Fruit fly (Drosophila melanogaster) whole organism, embryonic: ENCODE measurements around the gene CG7483.

ENCODE experiments used
- Atf3 ChIP-seq: fragments of 200-800 bp; sonication (Bioruptor generic); optimal IDR thresholded peaks from 3 replicates; lab custom pipeline; 2016; ENCODE audit warnings: missing biosample characterization, missing genetic modification characterization
- Awh ChIP-seq: fragments of 200-800 bp; sonication (Bioruptor generic); IDR thresholded peaks from 2 replicates; pipeline ENCODE4, ENCODE4 v1.3.6; 2022; ENCODE audit warnings: missing biosample characterization, missing genetic modification characterization
- CG10431 ChIP-seq: fragments of 200-800 bp; sonication (Bioruptor generic); optimal IDR thresholded peaks from 3 replicates; lab custom pipeline; 2018; ENCODE audit warnings: missing biosample characterization, mild to moderate bottlenecking, missing genetic modification characterization
- CG10979 ChIP-seq: fragments of 200-800 bp; sonication (Bioruptor generic); optimal IDR thresholded peaks from 2 replicates; lab custom pipeline; 2018; ENCODE audit warnings: missing biosample characterization, mild to moderate bottlenecking, missing genetic modification characterization, moderate library complexity
- CG11093 ChIP-seq: fragments of 200-800 bp; sonication (Bioruptor generic); IDR thresholded peaks from 3 replicates; pipeline ENCODE4 v1.3.6; 2022; ENCODE audit warnings: missing biosample characterization, missing genetic modification characterization
- CG12236 ChIP-seq: fragments of 200-800 bp; sonication (Bioruptor generic); optimal IDR thresholded peaks from 2 replicates; lab custom pipeline; 2016; ENCODE audit warnings: missing biosample characterization, missing genetic modification characterization
- CG13287 ChIP-seq: fragments of 200-800 bp; sonication (Bioruptor generic); IDR thresholded peaks from 2 replicates; pipeline ENCODE4 v1.3.6; 2022; ENCODE audit warnings: missing biosample characterization, missing genetic modification characterization; ENCODE audit not compliant: partially characterized antibody
- CG13624 ChIP-seq: fragments of 200-800 bp; sonication (Bioruptor generic); optimal IDR thresholded peaks from 2 replicates; lab custom pipeline; 2016; ENCODE audit warnings: missing biosample characterization, missing genetic modification characterization
- CG13775 ChIP-seq: fragments of 200-800 bp; sonication (Bioruptor generic); optimal IDR thresholded peaks from 3 replicates; lab custom pipeline; 2017; ENCODE audit warnings: missing biosample characterization, mild to moderate bottlenecking, missing genetic modification characterization
- CG14965 ChIP-seq: fragments of 200-800 bp; sonication (Bioruptor generic); optimal IDR thresholded peaks from 2 replicates; lab custom pipeline; 2016; ENCODE audit warnings: missing biosample characterization, missing genetic modification characterization, borderline replicate concordance
- CG17328 ChIP-seq: fragments of 200-800 bp; sonication (Bioruptor generic); IDR thresholded peaks from 2 replicates; pipeline ENCODE4 v1.3.6; 2022; ENCODE audit warnings: missing biosample characterization, missing genetic modification characterization
- CG1792 ChIP-seq: fragments of 200-800 bp; sonication (Bioruptor generic); optimal IDR thresholded peaks from 2 replicates; lab custom pipeline; 2016; ENCODE audit warnings: missing biosample characterization, missing genetic modification characterization
- CG30431 ChIP-seq: fragments of 200-800 bp; sonication (Bioruptor generic); optimal IDR thresholded peaks from 2 replicates; lab custom pipeline; 2017; ENCODE audit warnings: missing biosample characterization, missing genetic modification characterization
- CG3281 ChIP-seq: fragments of 200-800 bp; sonication (Bioruptor generic); optimal IDR thresholded peaks from 3 replicates; lab custom pipeline; 2017; ENCODE audit warnings: missing biosample characterization, mild to moderate bottlenecking, missing genetic modification characterization
- CG34422 ChIP-seq: fragments of 200-800 bp; sonication (Bioruptor generic); IDR thresholded peaks from 3 replicates; pipeline ENCODE4 v1.3.6; 2022; ENCODE audit warnings: missing biosample characterization, missing genetic modification characterization
- CG3847 ChIP-seq: fragments of 200-800 bp; sonication (Bioruptor generic); IDR thresholded peaks from 2 replicates; pipeline ENCODE4 v1.3.6; 2022; ENCODE audit warnings: missing biosample characterization, missing genetic modification characterization
- CG42726 ChIP-seq: fragments of 200-800 bp; sonication (Bioruptor generic); IDR thresholded peaks from 2 replicates; pipeline ENCODE4 v1.3.6; 2022; ENCODE audit warnings: missing biosample characterization, missing genetic modification characterization; ENCODE audit not compliant: partially characterized antibody
- CG4282 ChIP-seq: fragments of 200-800 bp; sonication (Bioruptor generic); optimal IDR thresholded peaks from 2 replicates; lab custom pipeline; 2016; ENCODE audit warnings: missing biosample characterization, missing genetic modification characterization
- CG43689 ChIP-seq: fragments of 200-800 bp; sonication (Bioruptor generic); IDR thresholded peaks from 2 replicates; pipeline ENCODE4 v1.3.6; 2022; ENCODE audit warnings: missing biosample characterization, missing genetic modification characterization
- CG6683 ChIP-seq: fragments of 200-800 bp; sonication (Bioruptor generic); optimal IDR thresholded peaks from 2 replicates; lab custom pipeline; 2017; ENCODE audit warnings: missing biosample characterization, mild to moderate bottlenecking, missing genetic modification characterization, missing genetic modification reagents
- CG7987 ChIP-seq: fragments of 200-800 bp; sonication (Bioruptor generic); optimal IDR thresholded peaks from 2 replicates; lab custom pipeline; 2018; ENCODE audit warnings: missing biosample characterization, mild to moderate bottlenecking, missing genetic modification characterization, moderate library complexity
- CG8388 ChIP-seq: fragments of 200-800 bp; sonication (Bioruptor generic); optimal IDR thresholded peaks from 2 replicates; lab custom pipeline; 2019; ENCODE audit warnings: missing biosample characterization, mild to moderate bottlenecking, missing genetic modification characterization, moderate library complexity
- CG9817 ChIP-seq: fragments of 200-800 bp; sonication (Bioruptor generic); optimal IDR thresholded peaks from 2 replicates; lab custom pipeline; 2018; ENCODE audit warnings: missing biosample characterization, mild to moderate bottlenecking, missing genetic modification characterization, moderate library complexity
- Dll ChIP-seq: fragments of 200-800 bp; sonication (Bioruptor generic); IDR thresholded peaks from 4 replicates; pipeline ENCODE4 v1.3.6; 2022; ENCODE audit warnings: missing biosample characterization, missing genetic modification characterization; ENCODE audit not compliant: partially characterized antibody
- E2f2 ChIP-seq: fragments of 200-800 bp; sonication (Bioruptor generic); IDR thresholded peaks from 2 replicates; pipeline ENCODE4 v1.3.6; 2022; ENCODE audit warnings: missing biosample characterization, missing genetic modification characterization
- H15 ChIP-seq: fragments of 200-800 bp; sonication (Bioruptor generic); IDR thresholded peaks from 3 replicates; pipeline ENCODE4 v1.3.6; 2022; ENCODE audit warnings: missing biosample characterization, missing genetic modification characterization
- HHEX ChIP-seq: fragments of 200-800 bp; sonication (Bioruptor generic); optimal IDR thresholded peaks from 3 replicates; lab custom pipeline; 2017; ENCODE audit warnings: missing biosample characterization, mild to moderate bottlenecking, missing genetic modification characterization, missing genetic modification reagents
- HLH54F ChIP-seq: fragments of 200-800 bp; sonication (Bioruptor generic); optimal IDR thresholded peaks from 3 replicates; lab custom pipeline; 2016; ENCODE audit warnings: missing biosample characterization, missing genetic modification characterization
- HLHmδ ChIP-seq: fragments of 200-800 bp; sonication (Bioruptor generic); optimal IDR thresholded peaks from 2 replicates; lab custom pipeline; 2018; ENCODE audit warnings: missing biosample characterization, mild to moderate bottlenecking, missing genetic modification characterization, moderate library complexity
- HmgD ChIP-seq: fragments of 200-800 bp; sonication (Bioruptor generic); optimal IDR thresholded peaks from 3 replicates; lab custom pipeline; 2016; ENCODE audit warnings: missing biosample characterization, missing genetic modification characterization
- Med ChIP-seq: fragments of 200-800 bp; sonication (Bioruptor generic); peaks from one replicate; lab custom pipeline; 2016; ENCODE audit warnings: missing biosample characterization, missing genetic modification characterization, mild to moderate bottlenecking, inconsistent platforms, moderate library complexity
- Ravus ChIP-seq: fragments of 200-800 bp; sonication (Bioruptor generic); IDR thresholded peaks from 2 replicates; pipeline ENCODE4 v1.3.6; 2022; ENCODE audit warnings: missing biosample characterization, missing genetic modification characterization
- ara ChIP-seq: fragments of 200-800 bp; sonication (Bioruptor generic); IDR thresholded peaks from 2 replicates; pipeline ENCODE4 v1.3.6; 2022; ENCODE audit warnings: missing biosample characterization, missing genetic modification characterization
- ase ChIP-seq: fragments of 200-800 bp; sonication (Bioruptor generic); IDR thresholded peaks from 3 replicates; pipeline ENCODE4 v1.3.6; 2022; ENCODE audit warnings: missing biosample characterization, missing genetic modification characterization
- az2 ChIP-seq: fragments of 200-800 bp; sonication (Bioruptor generic); optimal IDR thresholded peaks from 3 replicates; lab custom pipeline; 2016; ENCODE audit warnings: missing biosample characterization, missing genetic modification characterization
- br ChIP-seq: fragments of >200 bp; optimal IDR thresholded peaks from 2 replicates; lab custom pipeline; 2017
- chm ChIP-seq: fragments of 200-800 bp; sonication (Bioruptor generic); IDR thresholded peaks from 2 replicates; pipeline ENCODE4 v1.3.6; 2022; ENCODE audit warnings: missing biosample characterization, missing genetic modification characterization
- ci ChIP-seq: fragments of 200-800 bp; sonication (Bioruptor generic); IDR thresholded peaks from 3 replicates; pipeline ENCODE4 v1.3.6; 2022; ENCODE audit warnings: missing biosample characterization, missing genetic modification characterization
- croc ChIP-seq: fragments of 200-800 bp; sonication (Bioruptor generic); conservative IDR thresholded peaks from 3 replicates; pipeline ENCODE4 v1.3.6; 2022; ENCODE audit warnings: missing biosample characterization, missing genetic modification characterization
- da ChIP-seq: fragments of 200-800 bp; sonication (Bioruptor generic); optimal IDR thresholded peaks from 2 replicates; lab custom pipeline; 2016; ENCODE audit warnings: missing biosample characterization, missing genetic modification characterization
- danr ChIP-seq: fragments of 200-800 bp; sonication (Bioruptor generic); IDR thresholded peaks from 2 replicates; pipeline ENCODE4 v1.3.6; 2022; ENCODE audit warnings: missing biosample characterization, missing genetic modification characterization
- dmrt11E ChIP-seq: fragments of 200-800 bp; sonication (Bioruptor generic); optimal IDR thresholded peaks from 3 replicates; lab custom pipeline; 2018; ENCODE audit warnings: missing biosample characterization, mild to moderate bottlenecking, missing genetic modification characterization, moderate library complexity
- hb ChIP-seq: fragments of 200-800 bp; sonication (Bioruptor generic); IDR thresholded peaks from 3 replicates; pipeline ENCODE4 v1.3.6; 2022; ENCODE audit warnings: missing biosample characterization, missing genetic modification characterization; ENCODE audit not compliant: partially characterized antibody
- jumu ChIP-seq: fragments of 200-800 bp; sonication (Bioruptor generic); optimal IDR thresholded peaks from 3 replicates; lab custom pipeline; 2016; ENCODE audit warnings: missing biosample characterization, missing genetic modification characterization
- kni ChIP-seq: fragments of 200-800 bp; sonication (Bioruptor generic); optimal IDR thresholded peaks from 3 replicates; lab custom pipeline; 2017; ENCODE audit warnings: mild to moderate bottlenecking, missing biosample characterization, missing genetic modification reagents, missing genetic modification characterization
- p53 ChIP-seq: fragments of 200-800 bp; sonication (Bioruptor generic); optimal IDR thresholded peaks from 2 replicates; lab custom pipeline; 2016; ENCODE audit warnings: missing biosample characterization, missing genetic modification characterization
- pb ChIP-seq: fragments of 200-800 bp; sonication (Bioruptor generic); optimal IDR thresholded peaks from 3 replicates; lab custom pipeline; 2016; ENCODE audit warnings: missing biosample characterization, missing genetic modification characterization
- sens ChIP-seq: fragments of 200-800 bp; sonication (Bioruptor generic); peaks from one replicate; lab custom pipeline; 2016; ENCODE audit warnings: missing biosample characterization, missing genetic modification characterization
- sima ChIP-seq: fragments of 200-800 bp; sonication (Bioruptor generic); optimal IDR thresholded peaks from 2 replicates; lab custom pipeline; 2016; ENCODE audit warnings: missing biosample characterization, missing genetic modification characterization
- sna ChIP-seq: fragments of 200-800 bp; sonication (Bioruptor generic); IDR thresholded peaks from 2 replicates; pipeline ENCODE4 v1.3.6; 2022; ENCODE audit warnings: missing biosample characterization, missing genetic modification characterization; ENCODE audit not compliant: partially characterized antibody
- ssp ChIP-seq: fragments of 200-800 bp; sonication (Bioruptor generic); IDR thresholded peaks from 2 replicates; pipeline ENCODE4 v1.3.6; 2022; ENCODE audit warnings: missing biosample characterization, missing genetic modification characterization
- zen ChIP-seq: fragments of 200-800 bp; sonication (Bioruptor generic); optimal IDR thresholded peaks from 3 replicates; lab custom pipeline; 2018; ENCODE audit warnings: missing biosample characterization, mild to moderate bottlenecking, missing genetic modification characterization, moderate library complexity

CG7483 gene

DNA sequence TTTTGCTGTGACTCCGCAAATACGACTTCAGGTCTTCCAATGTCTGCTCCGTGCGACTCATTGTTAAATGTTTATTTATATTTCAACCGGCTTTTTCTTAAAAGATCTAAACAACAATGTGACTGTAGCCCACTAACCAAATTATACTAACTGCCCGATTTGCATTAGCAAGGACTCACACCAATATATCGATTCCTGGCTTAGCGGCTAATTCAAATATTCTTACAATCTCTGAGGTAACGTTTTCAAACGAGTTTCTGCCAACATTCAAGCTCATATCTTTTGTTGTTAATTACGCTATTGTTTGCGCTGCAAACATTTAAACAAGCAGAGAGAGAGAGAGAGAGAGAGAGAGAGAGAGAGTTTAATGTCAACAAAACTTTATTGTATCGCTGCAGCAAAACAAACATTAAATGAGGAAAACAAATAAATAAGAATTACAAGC lies 4.5 kb upstream of the CG7483 start, which contains the start of gene tex (continued):
- TF ChIP-seq CG17328 (GFP tag; lab: Robert Waterston, UW) (no peak), sima (GFP tag; lab: Kevin White, UChicago) (no peak), ara (GFP tag; lab: Robert Waterston, UW) (peak; percentile 61), HHEX (GFP tag; lab: Kevin White, UChicago) (peak; percentile 37), CG3281 (GFP tag; lab: Kevin White, UChicago) (no peak), Awh (GFP tag; lab: Robert Waterston, UW) (peak; percentile 88), CG12236 (GFP tag; lab: Kevin White, UChicago) (peak; percentile 52), dmrt11E (tag; lab: Kevin White, UChicago) (peak; percentile 29), ase (GFP tag; lab: Robert Waterston, UW) (no peak), zen (tag; lab: Kevin White, UChicago) (peak; percentile 6), da (no peak), CG30431 (GFP tag; lab: Kevin White, UChicago) (no peak), Med (GFP tag; lab: Kevin White, UChicago) (peak; percentile 84), CG6683 (no peak), CG3847 (GFP tag; lab: Robert Waterston, UW) (no peak), danr (no peak), CG42726 (GFP tag; lab: Robert Waterston, UW) (no peak), CG9817 (tag; lab: Kevin White, UChicago) (no peak), ssp (GFP tag; lab: Robert Waterston, UW) (no peak), Ravus (no peak), CG13775 (GFP tag; lab: Kevin White, UChicago) (no peak), pb (GFP tag; lab: Kevin White, UChicago) (no peak), CG7987 (GFP tag; lab: Kevin White, UChicago) (peak; percentile 78), az2 (no peak), p53 (no peak), HLH54F (GFP tag; lab: Kevin White, UChicago) (no peak), HLHmδ (GFP tag; lab: Kevin White, UChicago) (peak; percentile 77), CG14965 (GFP tag; lab: Kevin White, UChicago) (no peak), kni (peak; percentile 68), Dll (peak; percentile 62; the same call in 3 of the 4 replicates), HmgD (GFP tag; lab: Kevin White, UChicago) (peak; percentile 35), chm (GFP tag; lab: Robert Waterston, UW) (no peak), CG13287 (GFP tag; lab: Robert Waterston, UW) (peak; percentile 67), H15 (no peak), CG11093 (no peak), sens (GFP tag; lab: Kevin White, UChicago) (peak; percentile 94), ci (peak; percentile 65; the same call in 2 of the 3 replicates), CG10431 (peak; percentile 31), CG43689 (GFP tag; lab: Robert Waterston, UW) (no peak), CG10979 (tag; lab: Kevin White, UChicago) (peak; percentile 31), hb (GFP tag; lab: Robert Waterston, UW) (no peak), br (lab: Kevin White, UChicago) (no peak), CG13624 (GFP tag; lab: Kevin White, UChicago) (no peak), croc (GFP tag; lab: Robert Waterston, UW) (no peak), sna (GFP tag; lab: Robert Waterston, UW) (0 out of 2 replicates have a peak, but pooled peaks have one; percentile 44), E2f2 (GFP tag; lab: Robert Waterston, UW) (peak; percentile 98), CG1792 (GFP tag; lab: Kevin White, UChicago) (no peak), CG8388 (GFP tag; lab: Kevin White, UChicago) (peak; percentile 19), CG34422 (peak; percentile 65; the same call in 1 of the 3 replicates), CG4282 (GFP tag; lab: Kevin White, UChicago) (no peak), jumu (GFP tag; lab: Kevin White, UChicago) (no peak), Atf3 (GFP tag; lab: Kevin White, UChicago) (no peak)
